Fruit fly (Drosophila melanogaster) whole organism, embryonic: ENCODE results near the gene CG8042.
A peak's percentile ranks its signal among the peaks of the same experiment; 100 is the strongest.

Experiments used
- Bteb2 ChIP-seq: fragments of 200-800 bp; sonication (Bioruptor generic); optimal IDR thresholded peaks from 2 replicates; lab custom pipeline; 2016; ENCODE audit warnings: missing biosample characterization, missing genetic modification characterization
- CG10654 ChIP-seq: fragments of 200-800 bp; sonication (Bioruptor generic); optimal IDR thresholded peaks from 2 replicates; lab custom pipeline; 2016; ENCODE audit warnings: missing biosample characterization, missing genetic modification characterization
- CG11696 ChIP-seq: fragments of 200-800 bp; sonication (Bioruptor generic); IDR thresholded peaks from 2 replicates; pipeline ENCODE4 v1.3.6; 2022; ENCODE audit warnings: missing biosample characterization, missing genetic modification characterization
- CG11723 ChIP-seq: fragments of 200-800 bp; sonication (Bioruptor generic); optimal IDR thresholded peaks from 2 replicates; lab custom pipeline; 2017; ENCODE audit warnings: missing biosample characterization, mild to moderate bottlenecking, missing genetic modification characterization
- CG12219 ChIP-seq: fragments of 200-800 bp; sonication (Bioruptor generic); optimal IDR thresholded peaks from 3 replicates; lab custom pipeline; 2018; ENCODE audit warnings: missing biosample characterization, mild to moderate bottlenecking, missing genetic modification characterization
- CG12942 ChIP-seq: fragments of 200-800 bp; sonication (Bioruptor generic); optimal IDR thresholded peaks from 3 replicates; lab custom pipeline; 2016; ENCODE audit warnings: missing biosample characterization, missing genetic modification characterization
- CG13894 ChIP-seq: fragments of 200-800 bp; sonication (Bioruptor generic); optimal IDR thresholded peaks from 3 replicates; lab custom pipeline; 2018; ENCODE audit warnings: missing biosample characterization, mild to moderate bottlenecking, missing genetic modification characterization, moderate library complexity
- CG15514 ChIP-seq: fragments of 200-800 bp; sonication (Bioruptor generic); optimal IDR thresholded peaks from 3 replicates; lab custom pipeline; 2017; ENCODE audit warnings: missing biosample characterization, missing genetic modification characterization, mild to moderate bottlenecking, moderate library complexity, missing genetic modification reagents
- CG16813 ChIP-seq: fragments of 200-800 bp; sonication (Bioruptor generic); IDR thresholded peaks from 3 replicates; pipeline ENCODE4 v1.3.6; 2022; ENCODE audit warnings: missing biosample characterization, missing genetic modification characterization; ENCODE audit not compliant: partially characterized antibody
- CG17385 ChIP-seq: fragments of 200-800 bp; sonication (Bioruptor generic); optimal IDR thresholded peaks from 3 replicates; lab custom pipeline; 2018; ENCODE audit warnings: missing biosample characterization, mild to moderate bottlenecking, missing genetic modification characterization
- CG18764 ChIP-seq: fragments of 200-800 bp; sonication (Bioruptor generic); optimal IDR thresholded peaks from 3 replicates; lab custom pipeline; 2016; ENCODE audit warnings: missing biosample characterization, missing genetic modification characterization
- CG31388 ChIP-seq: fragments of 200-800 bp; sonication (Bioruptor generic); optimal IDR thresholded peaks from 2 replicates; lab custom pipeline; 2016; ENCODE audit warnings: missing biosample characterization, missing genetic modification characterization
- CG3995 ChIP-seq: fragments of 200-800 bp; sonication (Bioruptor generic); optimal IDR thresholded peaks from 3 replicates; lab custom pipeline; 2016; ENCODE audit warnings: missing biosample characterization, missing genetic modification characterization
- CG42726 ChIP-seq: fragments of 200-800 bp; sonication (Bioruptor generic); IDR thresholded peaks from 2 replicates; pipeline ENCODE4 v1.3.6; 2022; ENCODE audit warnings: missing biosample characterization, missing genetic modification characterization; ENCODE audit not compliant: partially characterized antibody
- CG43689 ChIP-seq: fragments of 200-800 bp; sonication (Bioruptor generic); IDR thresholded peaks from 2 replicates; pipeline ENCODE4 v1.3.6; 2022; ENCODE audit warnings: missing biosample characterization, missing genetic modification characterization
- CG5245 ChIP-seq: fragments of 200-800 bp; sonication (Bioruptor generic); optimal IDR thresholded peaks from 3 replicates; lab custom pipeline; 2016; ENCODE audit warnings: missing biosample characterization, missing genetic modification characterization
- CG7963 ChIP-seq: fragments of 200-800 bp; sonication (Bioruptor generic); IDR thresholded peaks from 3 replicates; pipeline ENCODE4 v1.3.6; 2022; ENCODE audit warnings: missing biosample characterization, missing genetic modification characterization; ENCODE audit not compliant: partially characterized antibody
- CHES-1-like ChIP-seq: fragments of 200-800 bp; sonication (Bioruptor generic); optimal IDR thresholded peaks from 2 replicates; lab custom pipeline; 2016; ENCODE audit warnings: missing biosample characterization, missing genetic modification characterization
- Camta ChIP-seq: fragments of 200-800 bp; sonication (Bioruptor generic); optimal IDR thresholded peaks from 2 replicates; lab custom pipeline; 2016; ENCODE audit warnings: missing biosample characterization, missing genetic modification characterization
- Dad ChIP-seq: fragments of 200-800 bp; sonication (Bioruptor generic); optimal IDR thresholded peaks from 3 replicates; lab custom pipeline; 2016; ENCODE audit warnings: missing biosample characterization, missing genetic modification characterization
- Dbx ChIP-seq: fragments of 200-800 bp; sonication (Bioruptor generic); IDR thresholded peaks from 3 replicates; pipeline ENCODE4 v1.3.6; 2022; ENCODE audit warnings: missing biosample characterization, missing genetic modification characterization
- Dek ChIP-seq: fragments of 200-800 bp; sonication (Bioruptor generic); optimal IDR thresholded peaks from 3 replicates; lab custom pipeline; 2019; ENCODE audit warnings: missing biosample characterization, mild to moderate bottlenecking, missing genetic modification characterization, moderate library complexity
- E2f2 ChIP-seq: fragments of 200-800 bp; sonication (Bioruptor generic); IDR thresholded peaks from 2 replicates; pipeline ENCODE4 v1.3.6; 2022; ENCODE audit warnings: missing biosample characterization, missing genetic modification characterization
- HLH4C ChIP-seq: fragments of 200-800 bp; sonication (Bioruptor generic); IDR thresholded peaks from 3 replicates; pipeline ENCODE4 v1.3.6; 2022; ENCODE audit warnings: missing biosample characterization, missing genetic modification characterization; ENCODE audit not compliant: partially characterized antibody
- Hr3 ChIP-seq: fragments of 200-800 bp; sonication (Bioruptor generic); optimal IDR thresholded peaks from 3 replicates; lab custom pipeline; 2016; ENCODE audit warnings: missing biosample characterization, missing genetic modification characterization
- Hr39 ChIP-seq: fragments of >200 bp; optimal IDR thresholded peaks from 2 replicates; lab custom pipeline; 2017
- Ptx1 ChIP-seq: fragments of 200-800 bp; sonication (Bioruptor generic); IDR thresholded peaks from 2 replicates; pipeline ENCODE4 v1.3.6; 2022; ENCODE audit warnings: missing biosample characterization, missing genetic modification characterization
- Scr ChIP-seq: fragments of 200-800 bp; sonication (Bioruptor generic); IDR thresholded peaks from 2 replicates; pipeline ENCODE4 v1.3.6; 2022; ENCODE audit warnings: missing biosample characterization, missing genetic modification characterization; ENCODE audit not compliant: partially characterized antibody
- ato ChIP-seq: fragments of 200-800 bp; sonication (Bioruptor generic); IDR thresholded peaks from 2 replicates; pipeline ENCODE4 v1.3.6; 2022; ENCODE audit warnings: missing biosample characterization, missing genetic modification characterization; ENCODE audit not compliant: partially characterized antibody
- bbx ChIP-seq: fragments of 200-800 bp; sonication (Bioruptor generic); IDR thresholded peaks from 2 replicates; pipeline ENCODE4 v1.3.6; 2022; ENCODE audit warnings: missing biosample characterization, missing genetic modification characterization; ENCODE audit not compliant: partially characterized antibody
- chif ChIP-seq, 2 experiments: fragments of 200-800 bp; sonication (Bioruptor generic); optimal IDR thresholded peaks; 3 replicates each; lab custom pipeline; 2016; ENCODE audit warnings: missing biosample characterization in 2 of 2, missing genetic modification characterization in 2 of 2
- crol ChIP-seq: fragments of 200-800 bp; sonication (Bioruptor generic); IDR thresholded peaks from 2 replicates; pipeline ENCODE4 v1.3.6; 2022; ENCODE audit warnings: missing biosample characterization, missing genetic modification characterization
- cwo ChIP-seq: fragments of 200-800 bp; sonication (Bioruptor generic); optimal IDR thresholded peaks from 3 replicates; lab custom pipeline; 2017; ENCODE audit warnings: missing biosample characterization, missing genetic modification characterization, mild to moderate bottlenecking, moderate library complexity, missing genetic modification reagents
- dimm ChIP-seq: fragments of 200-800 bp; sonication (Bioruptor generic); IDR thresholded peaks from 2 replicates; pipeline ENCODE4 v1.3.6; 2022; ENCODE audit warnings: missing biosample characterization, missing genetic modification characterization
- disco-r ChIP-seq: fragments of 200-800 bp; sonication (Bioruptor generic); optimal IDR thresholded peaks from 2 replicates; lab custom pipeline; 2016; ENCODE audit warnings: missing biosample characterization, missing genetic modification characterization
- dmrt99B ChIP-seq: fragments of 200-800 bp; sonication (Bioruptor generic); optimal IDR thresholded peaks from 2 replicates; lab custom pipeline; 2018; ENCODE audit warnings: missing biosample characterization, mild to moderate bottlenecking, missing genetic modification characterization, moderate library complexity
- gcm ChIP-seq: fragments of 200-800 bp; sonication (Bioruptor generic); optimal IDR thresholded peaks from 2 replicates; lab custom pipeline; 2019; ENCODE audit warnings: missing biosample characterization, mild to moderate bottlenecking, missing genetic modification characterization, moderate library complexity
- gem ChIP-seq: fragments of 200-800 bp; sonication (Bioruptor generic); optimal IDR thresholded peaks from 2 replicates; lab custom pipeline; 2019; ENCODE audit warnings: missing biosample characterization, mild to moderate bottlenecking, missing genetic modification characterization, moderate library complexity
- gfzf ChIP-seq: fragments of 200-800 bp; sonication (Bioruptor generic); optimal IDR thresholded peaks from 2 replicates; lab custom pipeline; 2016; ENCODE audit warnings: missing biosample characterization, mild to moderate bottlenecking, missing genetic modification characterization, moderate library complexity
- her ChIP-seq: fragments of 200-800 bp; sonication (Bioruptor generic); optimal IDR thresholded peaks from 2 replicates; lab custom pipeline; 2016; ENCODE audit warnings: missing biosample characterization, missing genetic modification characterization
- hth ChIP-seq: fragments of >200 bp; optimal IDR thresholded peaks from 2 replicates; lab custom pipeline; 2017; ENCODE audit warnings: inconsistent platforms
- knrl ChIP-seq: fragments of 200-800 bp; sonication (Bioruptor generic); IDR thresholded peaks from 3 replicates; pipeline ENCODE4 v1.3.6; 2022; ENCODE audit warnings: missing biosample characterization, missing genetic modification characterization; ENCODE audit not compliant: partially characterized antibody
- lov ChIP-seq, 2 experiments: fragments of 200-800 bp in 1 of 2; fragments of >200 bp in 1 of 2; sonication (Bioruptor generic) in 1 of 2; IDR thresholded peaks in 1 of 2; optimal IDR thresholded peaks in 1 of 2; 2 replicates in 1 of 2; 3 replicates in 1 of 2; pipeline versions ENCODE4 v1.3.6 to Lab custom; 2017 to 2022; ENCODE audit warnings: missing biosample characterization in 1 of 2, missing genetic modification characterization in 1 of 2
- pan ChIP-seq, 4 experiments: fragments of >200 bp in 3 of 4; fragments of 200-800 bp in 1 of 4; sonication (Bioruptor generic) in 1 of 4; optimal IDR thresholded peaks in 3 of 4; IDR thresholded peaks in 1 of 4; 2 replicates each; pipeline versions ENCODE4 v1.3.6 to Lab custom; 2017 to 2022; ENCODE audit warnings: missing biosample characterization in 2 of 4, missing genetic modification characterization in 2 of 4, mixed read lengths in 1 of 4
- pho ChIP-seq: fragments of 200-800 bp; sonication (Bioruptor generic); optimal IDR thresholded peaks from 2 replicates; lab custom pipeline; 2016; ENCODE audit warnings: missing biosample characterization, missing genetic modification characterization
- repo ChIP-seq: fragments of 200-800 bp; sonication (Bioruptor generic); optimal IDR thresholded peaks from 2 replicates; lab custom pipeline; 2016; ENCODE audit warnings: missing biosample characterization, missing genetic modification characterization
- slbo ChIP-seq: fragments of 200-800 bp; sonication (Bioruptor generic); IDR thresholded peaks from 2 replicates; pipeline ENCODE4 v1.3.6; 2022; ENCODE audit warnings: missing biosample characterization, missing genetic modification characterization
- sob ChIP-seq: fragments of 200-800 bp; sonication (Bioruptor generic); IDR thresholded peaks from 2 replicates; pipeline ENCODE4 v1.3.6; 2022; ENCODE audit warnings: missing biosample characterization, missing genetic modification characterization
- wek ChIP-seq: fragments of 200-800 bp; sonication (Bioruptor generic); optimal IDR thresholded peaks from 3 replicates; lab custom pipeline; 2018; ENCODE audit warnings: missing biosample characterization, mild to moderate bottlenecking, missing genetic modification characterization, moderate library complexity
- yki ChIP-seq: fragments of >200 bp; optimal IDR thresholded peaks from 3 replicates; lab custom pipeline; 2018
- zf30C ChIP-seq: fragments of 200-800 bp; sonication (Bioruptor generic); optimal IDR thresholded peaks from 3 replicates; lab custom pipeline; 2018; ENCODE audit warnings: missing biosample characterization, mild to moderate bottlenecking, missing genetic modification characterization

The CG8042 gene

DNA sequence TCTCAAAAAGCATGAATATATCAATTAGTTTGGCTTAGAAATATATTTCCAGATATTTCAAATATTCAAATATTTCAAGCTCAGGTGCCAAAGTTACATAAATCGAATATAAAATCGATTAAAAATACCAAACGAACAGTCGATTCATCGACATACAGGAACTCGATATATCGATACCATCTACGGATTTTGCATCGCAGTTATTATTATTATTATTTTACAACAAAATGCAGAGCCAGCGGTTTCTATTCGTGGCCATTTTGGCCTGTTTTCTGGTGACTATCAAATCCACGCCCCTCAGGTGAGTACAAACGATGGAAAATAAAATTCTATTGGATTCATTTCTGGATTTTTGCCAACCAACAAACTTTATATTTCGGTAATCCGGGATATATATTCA, 4.3 kb downstream of the CG8042 start, which contains the start of gene RNaseX25 (continued):
- no peak for TF ChIP-seq Bteb2 (GFP tag; lab: Kevin White, UChicago)
- TF ChIP-seq pan (optimal IDR thresholded peaks at IDR 0.05; lab: Kevin White, UChicago): no peak
- TF ChIP-seq pan (GFP tag; optimal IDR thresholded peaks at IDR 0.05 in 1 of 2, IDR thresholded peaks at IDR 0.05 in 1 of 2): no peak
- no peak for TF ChIP-seq gem (tag; lab: Kevin White, UChicago)
- TF ChIP-seq CG11723 (GFP tag; lab: Kevin White, UChicago): no peak
- TF ChIP-seq crol: no peak
- no peak for TF ChIP-seq CG15514 (GFP tag; lab: Kevin White, UChicago)
- TF ChIP-seq CG18764 (GFP tag; lab: Kevin White, UChicago): no peak
- TF ChIP-seq sob (GFP tag; lab: Robert Waterston, UW): no peak
- no peak for TF ChIP-seq Hr3
- no peak for TF ChIP-seq CG3995 (GFP tag; lab: Kevin White, UChicago)
- peak; percentile 87 for TF ChIP-seq CG16813 (GFP tag; lab: Robert Waterston, UW)
- TF ChIP-seq slbo (GFP tag; lab: Robert Waterston, UW): no peak
- no peak for TF ChIP-seq Ptx1 (GFP tag; lab: Robert Waterston, UW)
- TF ChIP-seq disco-r (GFP tag; lab: Kevin White, UChicago): no peak
- no peak for TF ChIP-seq hth (lab: Kevin White, UChicago)
- TF ChIP-seq bbx (GFP tag; lab: Robert Waterston, UW): peak; percentile 93
- TF ChIP-seq Camta: no peak
- TF ChIP-seq CG11696 (GFP tag; lab: Robert Waterston, UW): no peak
- no peak for TF ChIP-seq CG10654 (GFP tag; lab: Kevin White, UChicago)
- no peak for TF ChIP-seq wek
- no peak for TF ChIP-seq CHES-1-like (GFP tag; lab: Kevin White, UChicago)
- peak; percentile 95 for TF ChIP-seq HLH4C (GFP tag; lab: Robert Waterston, UW)
- TF ChIP-seq CG31388 (GFP tag; lab: Kevin White, UChicago): no peak
- no peak for TF ChIP-seq Dek (tag; lab: Kevin White, UChicago)
- no peak for TF ChIP-seq CG12219
- TF ChIP-seq CG43689: no peak
- TF ChIP-seq CG42726 (GFP tag; lab: Robert Waterston, UW): peak; percentile 64; the same call in 1 of the 2 replicates
- peak; percentile 91 for TF ChIP-seq Scr (GFP tag; lab: Robert Waterston, UW)
- TF ChIP-seq cwo (GFP tag; lab: Kevin White, UChicago): no peak
- no peak for TF ChIP-seq chif (GFP tag; optimal IDR thresholded peaks at IDR 0.05; lab: Kevin White, UChicago)
- TF ChIP-seq CG17385: no peak
- TF ChIP-seq her (GFP tag; lab: Kevin White, UChicago): no peak
- TF ChIP-seq Dbx: no peak
- peak; percentile 93 for TF ChIP-seq CG7963 (GFP tag; lab: Robert Waterston, UW)
- TF ChIP-seq gcm (GFP tag; lab: Kevin White, UChicago): no peak
- no peak for TF ChIP-seq CG13894 (tag; lab: Kevin White, UChicago)
- TF ChIP-seq ato (GFP tag; lab: Robert Waterston, UW): peak; percentile 92
- TF ChIP-seq CG5245 (GFP tag; lab: Kevin White, UChicago): no peak
- peak; percentile 86 for TF ChIP-seq knrl
- peak; percentile 92 for TF ChIP-seq E2f2 (GFP tag; lab: Robert Waterston, UW)
- TF ChIP-seq lov (optimal IDR thresholded peaks at IDR 0.05; lab: Kevin White, UChicago): no peak
- TF ChIP-seq lov (GFP tag; IDR thresholded peaks at IDR 0.05; lab: Robert Waterston, UW): no peak
- no peak for TF ChIP-seq Hr39 (lab: Kevin White, UChicago)
- no peak for TF ChIP-seq dimm (GFP tag; lab: Robert Waterston, UW)
- TF ChIP-seq pho (GFP tag; lab: Kevin White, UChicago): no peak
- TF ChIP-seq CG12942 (GFP tag; lab: Kevin White, UChicago): no peak
- TF ChIP-seq yki: no peak
- peak; percentile 16 for TF ChIP-seq gfzf
- no peak for TF ChIP-seq zf30C (GFP tag; lab: Kevin White, UChicago)
- no peak for TF ChIP-seq Dad
- no peak for TF ChIP-seq repo (GFP tag; lab: Kevin White, UChicago)
- TF ChIP-seq dmrt99B: no peak
